Fruit fly (Drosophila melanogaster): ENCODE results near the gene Eip63F-1.
A peak's percentile ranks its signal among the peaks of the same experiment; 100 is the strongest.

The Eip63F-1 gene

DNA sequence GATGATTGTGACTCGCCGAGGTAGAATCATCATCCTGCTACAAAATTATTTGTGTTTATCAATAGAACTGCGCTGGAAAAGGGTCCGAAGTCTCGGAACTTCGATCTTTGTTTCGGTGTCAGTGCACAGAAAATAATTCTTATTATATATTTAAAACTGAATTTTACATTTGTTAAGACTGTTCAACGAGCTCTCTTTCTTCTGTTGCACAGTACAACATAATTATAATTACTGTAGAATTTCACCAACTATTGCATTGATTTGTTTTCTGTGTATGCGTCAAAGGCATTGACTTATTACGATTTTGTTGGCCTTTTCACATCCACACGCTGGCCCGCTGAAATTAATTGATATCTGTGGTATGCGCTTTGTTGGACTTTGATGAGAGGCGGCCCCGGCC lies 72.0 kb downstream of the Eip63F-1 start (continued):
- TF ChIP-seq Hr4 (GFP tag; optimal IDR thresholded peaks at IDR 0.05) (no peak), svp (GFP tag) (peak; percentile 62), topi (GFP tag; optimal IDR thresholded peaks at IDR 0.05) (peak; percentile 28), Blimp-1 (GFP tag; optimal IDR thresholded peaks at IDR 0.05) (no peak), fd59A (GFP tag; optimal IDR thresholded peaks at IDR 0.05) (no peak), fkh (GFP tag; optimal IDR thresholded peaks at IDR 0.05) (no peak), acj6 (GFP tag; optimal IDR thresholded peaks at IDR 0.05) (peak; percentile 13), salr (GFP tag; optimal IDR thresholded peaks at IDR 0.05) (no peak), achi (GFP tag; optimal IDR thresholded peaks at IDR 0.05) (no peak), spab (GFP tag; optimal IDR thresholded peaks at IDR 0.05) (no peak), Eip93F (GFP tag; optimal IDR thresholded peaks at IDR 0.05) (no peak), eg (GFP tag; IDR thresholded peaks at IDR 0.05) (no peak), CG9139 (GFP tag; optimal IDR thresholded peaks at IDR 0.05) (no peak), CG8632 (GFP tag; optimal IDR thresholded peaks at IDR 0.05) (no peak), CG6854 (GFP tag; optimal IDR thresholded peaks at IDR 0.05) (no peak), CG11762 (GFP tag; optimal IDR thresholded peaks at IDR 0.05; ENCODE audit: insufficient read depth) (no peak), Hr38 (GFP tag; optimal IDR thresholded peaks at IDR 0.05) (no peak), CG11902 (GFP tag; optimal IDR thresholded peaks at IDR 0.05) (no peak), CG11294 (GFP tag; IDR thresholded peaks at IDR 0.05) (no peak), CG6276 (GFP tag; optimal IDR thresholded peaks at IDR 0.05) (no peak), Sox14 (GFP tag; optimal IDR thresholded peaks at IDR 0.05) (peak; percentile 8), CG7368 (GFP tag; optimal IDR thresholded peaks at IDR 0.05) (no peak), CG6163 (GFP tag; IDR thresholded peaks at IDR 0.05) (peak; percentile 55; the same call in 2 of the 3 replicates), CG6808 (GFP tag; optimal IDR thresholded peaks at IDR 0.05) (no peak), Sox102F (GFP tag; optimal IDR thresholded peaks at IDR 0.05) (peak; percentile 11), esn (GFP tag; optimal IDR thresholded peaks at IDR 0.05) (peak; percentile 35), Lpt (GFP tag; optimal IDR thresholded peaks at IDR 0.05) (no peak), CG10669 (GFP tag; optimal IDR thresholded peaks at IDR 0.05) (no peak), fd85E (GFP tag; optimal IDR thresholded peaks at IDR 0.05) (no peak), Smox (GFP tag; optimal IDR thresholded peaks at IDR 0.05) (peak; percentile 10)

DNA sequence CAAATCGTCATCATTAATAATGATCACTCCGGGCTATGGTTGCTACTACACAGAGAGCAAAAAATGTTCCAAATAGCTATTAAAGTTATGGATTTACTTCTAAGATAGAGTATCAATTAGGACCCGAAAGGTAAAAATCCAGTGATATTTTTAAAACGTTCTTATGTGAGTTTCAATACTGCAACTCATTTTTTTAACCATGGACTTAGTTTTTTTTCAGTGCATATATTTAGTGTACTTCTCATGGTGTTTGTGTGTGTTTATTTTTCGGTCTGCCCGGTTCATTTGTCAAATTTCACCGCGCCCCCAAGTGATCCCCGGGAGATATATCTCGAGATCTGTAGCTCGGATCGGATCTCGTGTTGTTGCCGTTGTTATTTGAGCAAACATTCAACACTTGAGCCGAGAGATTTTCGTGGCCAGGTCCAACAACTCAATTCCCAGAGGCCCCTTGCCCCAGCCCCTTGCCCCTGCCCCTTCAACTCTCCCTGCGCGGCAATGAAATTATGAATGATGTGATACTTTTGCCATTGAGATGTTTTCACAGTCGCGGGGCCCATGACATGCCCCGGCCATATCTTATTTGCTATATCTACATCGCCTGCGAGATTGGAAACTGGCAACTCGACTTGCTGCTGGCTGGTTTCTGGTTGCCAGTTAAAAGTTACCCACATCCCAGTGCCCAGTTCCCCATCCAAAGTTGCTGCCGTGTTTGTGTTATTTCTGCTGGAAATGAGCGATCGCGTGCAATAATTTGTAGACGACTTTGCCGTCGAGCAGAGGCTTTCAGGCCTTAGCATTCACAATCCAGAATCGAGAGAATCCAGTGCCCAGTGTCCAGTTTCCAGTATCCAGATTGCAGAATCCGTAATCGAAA lies 72.7 kb downstream of the Eip63F-1 start:
- peak; percentile 38 for TF ChIP-seq acj6 (GFP tag; optimal IDR thresholded peaks at IDR 0.05)
- no peak for TF ChIP-seq CG11762 (GFP tag; optimal IDR thresholded peaks at IDR 0.05; ENCODE audit: insufficient read depth)
- TF ChIP-seq dsx (GFP tag; optimal IDR thresholded peaks at IDR 0.05; ENCODE audit: poor library complexity, severe bottlenecking) = no peak
- no peak for TF ChIP-seq vri (GFP tag; optimal IDR thresholded peaks at IDR 0.05)
- TF ChIP-seq Ets96B (tag; optimal IDR thresholded peaks at IDR 0.05) = peak; percentile 12
- TF ChIP-seq CG3919 (GFP tag; optimal IDR thresholded peaks at IDR 0.05) = peak; percentile 41
- TF ChIP-seq Sox15 (GFP tag; optimal IDR thresholded peaks at IDR 0.05) = no peak
- TF ChIP-seq Sox14 (GFP tag; optimal IDR thresholded peaks at IDR 0.05) = peak; percentile 32
- peak; percentile 31 for TF ChIP-seq topi (GFP tag; optimal IDR thresholded peaks at IDR 0.05)
- 0 out of 2 replicates have a peak, but pooled peaks have one; percentile 17 for TF ChIP-seq CG15336 (GFP tag; IDR thresholded peaks at IDR 0.05)
- no peak for TF ChIP-seq esn (GFP tag; optimal IDR thresholded peaks at IDR 0.05)
- TF ChIP-seq Eip75B (GFP tag; optimal IDR thresholded peaks at IDR 0.05) = no peak
- peak; percentile 31 for TF ChIP-seq CG32006 (GFP tag; optimal IDR thresholded peaks at IDR 0.05)
- TF ChIP-seq dac (GFP tag; optimal IDR thresholded peaks at IDR 0.05) = no peak
- TF ChIP-seq CG6792 (GFP tag; optimal IDR thresholded peaks at IDR 0.05) = no peak
- TF ChIP-seq CG31627 (GFP tag; optimal IDR thresholded peaks at IDR 0.05) = peak; percentile 24
- peak; percentile 63 for TF ChIP-seq fkh (GFP tag; optimal IDR thresholded peaks at IDR 0.05)
- TF ChIP-seq CG10631 (GFP tag; optimal IDR thresholded peaks at IDR 0.05) = no peak
- no peak for TF ChIP-seq CG8632 (GFP tag; optimal IDR thresholded peaks at IDR 0.05)
- peak; percentile 41 for TF ChIP-seq Met (GFP tag; optimal IDR thresholded peaks at IDR 0.05)
- TF ChIP-seq Sox102F (GFP tag; optimal IDR thresholded peaks at IDR 0.05) = no peak
- peak; percentile 16 for TF ChIP-seq CG34406 (GFP tag; optimal IDR thresholded peaks at IDR 0.05)
- peak; percentile 81 for TF ChIP-seq Eip78C (GFP tag)
- peak in 1 of 2 experiments; percentile 60 for TF ChIP-seq ss (GFP tag; optimal IDR thresholded peaks at IDR 0.05)
- TF ChIP-seq CG6808 (GFP tag; optimal IDR thresholded peaks at IDR 0.05) = no peak
- no peak for TF ChIP-seq CG6276 (GFP tag; optimal IDR thresholded peaks at IDR 0.05)
- peak; percentile 33 for TF ChIP-seq Hr4 (GFP tag; optimal IDR thresholded peaks at IDR 0.05)
- TF ChIP-seq net (GFP tag; optimal IDR thresholded peaks at IDR 0.05) = no peak
- peak; percentile 13 for TF ChIP-seq Lpt (GFP tag; optimal IDR thresholded peaks at IDR 0.05)
- TF ChIP-seq CG10669 (GFP tag; optimal IDR thresholded peaks at IDR 0.05) = no peak
- TF ChIP-seq Blimp-1 (GFP tag; optimal IDR thresholded peaks at IDR 0.05) = no peak

Measured in whole organism, prepupa.